2 worm cellular contexts compared by ENCODE assay signal in the genomic region with DNA sequence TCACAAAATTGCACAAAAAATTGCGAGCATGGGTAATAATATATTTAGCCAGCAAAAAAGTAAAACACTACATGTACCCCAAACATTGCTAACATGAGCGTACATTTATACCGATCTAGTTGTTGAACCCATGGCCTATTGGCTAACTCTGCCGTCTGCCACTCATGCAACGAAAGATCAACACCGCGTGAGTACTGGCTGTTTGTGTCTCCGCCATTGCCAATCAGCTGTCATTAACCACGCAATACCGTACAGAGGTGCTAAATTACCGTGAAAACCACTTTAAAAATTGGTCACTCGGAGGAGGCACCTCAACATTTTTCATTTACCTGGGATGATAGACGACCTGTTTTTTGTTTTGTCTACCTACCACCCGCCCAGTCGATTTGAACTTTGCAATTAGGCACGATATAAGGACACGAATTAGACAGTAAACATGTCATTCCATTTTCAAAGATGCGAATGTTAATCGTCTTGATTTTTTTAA.
TF ChIP-seq lines count a peak whose summit lies in the region.

K02C4.2 (plus strand) TSS at position 437 of the 487 bp plus-strand sequence.

TF ChIP-seq in whole organism, L1 larva, 84 proteins besides CTCF, POLR2A, EP300 and RAD21 (continued from another document):
- TF ChIP-seq fos-1 (tag; optimal IDR thresholded peaks at IDR 0.05; lab: Kevin White, UChicago) = peak; percentile 41
- peak; percentile 56 for TF ChIP-seq hpl-2 (GFP tag; optimal IDR thresholded peaks at IDR 0.05; lab: Kevin White, UChicago)
- no peak for TF ChIP-seq grh-1 (GFP tag; IDR thresholded peaks at IDR 0.05; lab: Robert Waterston, UW)
- peak; percentile 60 for TF ChIP-seq zip-4 (GFP tag; optimal IDR thresholded peaks at IDR 0.05; lab: Kevin White, UChicago)
- TF ChIP-seq nhr-11 (tag; optimal IDR thresholded peaks at IDR 0.05; lab: Kevin White, UChicago) = no peak
- no peak for TF ChIP-seq C04F5.9 (tag; optimal IDR thresholded peaks at IDR 0.05; lab: Kevin White, UChicago)
- peak; percentile 68 for TF ChIP-seq tbx-2 (tag; optimal IDR thresholded peaks at IDR 0.05; lab: Kevin White, UChicago)
- TF ChIP-seq mdl-1 (tag; optimal IDR thresholded peaks at IDR 0.05; lab: Kevin White, UChicago) = peak in 1 of 2 experiments; percentile 88
- TF ChIP-seq fkh-10 (GFP tag; optimal IDR thresholded peaks at IDR 0.05; lab: Kevin White, UChicago) = no peak
- no peak for TF ChIP-seq pqm-1 (tag; optimal IDR thresholded peaks at IDR 0.05; lab: Kevin White, UChicago)
- TF ChIP-seq ces-1 (GFP tag; optimal IDR thresholded peaks at IDR 0.05; lab: Kevin White, UChicago) = no peak
- no peak for TF ChIP-seq ceh-88 (GFP tag; IDR thresholded peaks at IDR 0.05; lab: Robert Waterston, UW)
- TF ChIP-seq unc-98 (GFP tag; IDR thresholded peaks at IDR 0.05; lab: Robert Waterston, UW) = no peak
- peak; percentile 52 for TF ChIP-seq ceh-8 (GFP tag; optimal IDR thresholded peaks at IDR 0.05; lab: Kevin White, UChicago)
- no peak for TF ChIP-seq Y116A8C.19 (tag; optimal IDR thresholded peaks at IDR 0.05; lab: Kevin White, UChicago; ENCODE audit: borderline replicate concordance)
- TF ChIP-seq elt-3 (tag; optimal IDR thresholded peaks at IDR 0.05; lab: Kevin White, UChicago) = peak in 3 of 6 experiments; percentile 28 to 77 (median 42)
- no peak for TF ChIP-seq sox-4 (tag; optimal IDR thresholded peaks at IDR 0.05; lab: Kevin White, UChicago)
- TF ChIP-seq ets-5 (GFP tag; IDR thresholded peaks at IDR 0.05; lab: Robert Waterston, UW) = no peak
- no peak for TF ChIP-seq hlh-4 (tag; optimal IDR thresholded peaks at IDR 0.05; lab: Kevin White, UChicago)
- TF ChIP-seq blmp-1 (tag; optimal IDR thresholded peaks at IDR 0.05; lab: Kevin White, UChicago) = no peak
- TF ChIP-seq elt-2 (tag; optimal IDR thresholded peaks at IDR 0.05; lab: Kevin White, UChicago) = peak; percentile 59
- TF ChIP-seq jun-1 (tag; optimal IDR thresholded peaks at IDR 0.05; lab: Kevin White, UChicago) = peak; percentile 60
- TF ChIP-seq lin-13 (GFP tag; optimal IDR thresholded peaks at IDR 0.05; lab: Kevin White, UChicago) = peak; percentile 69
- peak; percentile 83 for TF ChIP-seq nhr-90 (tag; optimal IDR thresholded peaks at IDR 0.05; lab: Kevin White, UChicago; ENCODE audit: poor library complexity)
- TF ChIP-seq nhr-85 (tag; lab: Kevin White, UChicago) = peak; percentile 84
- no peak for TF ChIP-seq fkh-4 (tag; optimal IDR thresholded peaks at IDR 0.05; lab: Kevin White, UChicago; ENCODE audit: borderline replicate concordance)

TF ChIP-seq in whole organism, young adult, 124 proteins besides CTCF, POLR2A, EP300 and RAD21 (continued from another document):
- no peak for TF ChIP-seq nhr-120 (GFP tag; IDR thresholded peaks at IDR 0.05; lab: Robert Waterston, UW)
- TF ChIP-seq lin-54 (GFP tag; optimal IDR thresholded peaks at IDR 0.05; lab: Kevin White, UChicago) = peak; percentile 76
- TF ChIP-seq madf-10 (tag; optimal IDR thresholded peaks at IDR 0.05; lab: Kevin White, UChicago) = peak; percentile 59
- peak; percentile 44 for TF ChIP-seq ztf-22 (GFP tag; optimal IDR thresholded peaks at IDR 0.05; lab: Kevin White, UChicago)
- no peak for TF ChIP-seq ama-1 (optimal IDR thresholded peaks at IDR 0.05; lab: Kevin White, UChicago)
- peak in 1 of 2 experiments; percentile 81 for TF ChIP-seq ama-1 (GFP tag; optimal IDR thresholded peaks at IDR 0.05; lab: Kevin White, UChicago)
- no peak for TF ChIP-seq K11D2.4 (GFP tag; IDR thresholded peaks at IDR 0.05; lab: Robert Waterston, UW)
- TF ChIP-seq zim-3 (tag; optimal IDR thresholded peaks at IDR 0.05; lab: Kevin White, UChicago) = peak; percentile 89
- TF ChIP-seq cebp-2 (GFP tag; IDR thresholded peaks at IDR 0.05; lab: Robert Waterston, UW) = no peak
- TF ChIP-seq xnd-1 (tag; optimal IDR thresholded peaks at IDR 0.05; lab: Kevin White, UChicago) = peak; percentile 17
- peak; percentile 74 for TF ChIP-seq ekl-4 (GFP tag; IDR thresholded peaks at IDR 0.05; lab: Robert Waterston, UW)
- TF ChIP-seq bed-2 (GFP tag; IDR thresholded peaks at IDR 0.05; lab: Robert Waterston, UW) = no peak
- TF ChIP-seq efl-1 (GFP tag; optimal IDR thresholded peaks at IDR 0.05; lab: Kevin White, UChicago) = no peak
- peak; percentile 34 for TF ChIP-seq snpc-1.1 (tag; optimal IDR thresholded peaks at IDR 0.05; lab: Kevin White, UChicago; ENCODE audit: insufficient read depth)
- TF ChIP-seq let-607 (tag; optimal IDR thresholded peaks at IDR 0.05; lab: Kevin White, UChicago) = peak; percentile 61 to 72
- peak; percentile 28; the same call in 1 of the 2 replicates for TF ChIP-seq F33H1.4 (GFP tag; IDR thresholded peaks at IDR 0.05; lab: Robert Waterston, UW)
- no peak for TF ChIP-seq C17E4.6 (GFP tag; IDR thresholded peaks at IDR 0.05; lab: Robert Waterston, UW)
- peak; percentile 87 for TF ChIP-seq mxl-1 (tag; optimal IDR thresholded peaks at IDR 0.05; lab: Kevin White, UChicago)
- TF ChIP-seq repo-1 (tag; optimal IDR thresholded peaks at IDR 0.05; lab: Kevin White, UChicago) = peak; percentile 87
- 0 out of 2 replicates have a peak, but pooled peaks have one; percentile 50 for TF ChIP-seq hsf-1 (GFP tag; IDR thresholded peaks at IDR 0.05; lab: Robert Waterston, UW)
- TF ChIP-seq lin-35 (GFP tag; optimal IDR thresholded peaks at IDR 0.05; lab: Kevin White, UChicago) = peak in 1 of 3 experiments; percentile 72
- TF ChIP-seq B0035.1 (tag; optimal IDR thresholded peaks at IDR 0.05; lab: Kevin White, UChicago) = peak; percentile 19
- TF ChIP-seq lsy-27 (tag; optimal IDR thresholded peaks at IDR 0.05; lab: Kevin White, UChicago; ENCODE audit: borderline replicate concordance, insufficient read depth) = no peak
- peak; percentile 56 for TF ChIP-seq ceh-79 (tag; optimal IDR thresholded peaks at IDR 0.05; lab: Kevin White, UChicago)
- TF ChIP-seq tbp1 (GFP tag; optimal IDR thresholded peaks at IDR 0.05; lab: Kevin White, UChicago) = peak; percentile 95
- TF ChIP-seq aptf-2 (GFP tag; conservative IDR thresholded peaks at IDR 0.05; lab: Robert Waterston, UW) = peak; percentile 65; the same call in 1 of the 2 replicates
- peak; percentile 68 for TF ChIP-seq unc-130 (GFP tag; optimal IDR thresholded peaks at IDR 0.05; lab: Kevin White, UChicago)
- TF ChIP-seq sptf-2 (GFP tag; optimal IDR thresholded peaks at IDR 0.05; lab: Kevin White, UChicago) = peak; percentile 73
- TF ChIP-seq ztf-25 (GFP tag; IDR thresholded peaks at IDR 0.05; lab: Robert Waterston, UW) = 0 out of 2 replicates have a peak, but pooled peaks have one; percentile 53
- TF ChIP-seq F57C9.4 (tag; optimal IDR thresholded peaks at IDR 0.05; lab: Kevin White, UChicago) = peak; percentile 1
- TF ChIP-seq ccch-3 (GFP tag; optimal IDR thresholded peaks at IDR 0.05; lab: Kevin White, UChicago) = no peak
- TF ChIP-seq snpc-4 (GFP tag; optimal IDR thresholded peaks at IDR 0.05; lab: Kevin White, UChicago) = peak; percentile 67
- TF ChIP-seq snpc-4 (tag; optimal IDR thresholded peaks at IDR 0.05; lab: Kevin White, UChicago) = peak in 3 of 4 experiments; percentile 71 to 77 (median 72)
- peak; percentile 37 for TF ChIP-seq dpl-1 (GFP tag; optimal IDR thresholded peaks at IDR 0.05; lab: Kevin White, UChicago)
- TF ChIP-seq hrde-1 (tag; optimal IDR thresholded peaks at IDR 0.05; lab: Kevin White, UChicago; ENCODE audit: borderline replicate concordance) = peak; percentile 63
- no peak for TF ChIP-seq nhr-179 (tag; optimal IDR thresholded peaks at IDR 0.05; lab: Kevin White, UChicago)
- TF ChIP-seq nfya-1 (tag; optimal IDR thresholded peaks at IDR 0.05; lab: Kevin White, UChicago; ENCODE audit: borderline replicate concordance, insufficient read depth) = no peak
